Worm (Caenorhabditis elegans) whole organism, young adult: ENCODE measurements around the gene sre-2.

Experiments
- B0035.1 ChIP-seq: sonication (generic microtip); optimal IDR thresholded peaks from 2 replicates; lab custom pipeline; 2016; ENCODE audit warnings: missing genetic modification characterization, mild to moderate bottlenecking, missing compliant biosample characterization, missing genotype, missing genetic modification reagents
- B0261.1 ChIP-seq: sonication (generic microtip); optimal IDR thresholded peaks from 2 replicates; lab custom pipeline; 2016; ENCODE audit warnings: mild to moderate bottlenecking, missing genetic modification characterization, moderate library complexity, missing compliant biosample characterization
- D2030.7 ChIP-seq: fragments of 200-800 bp; sonication (Bioruptor generic); IDR thresholded peaks from 2 replicates; pipeline ENCODE4 v1.3.6; 2022; ENCODE audit warnings: missing genetic modification reagents, missing genetic modification characterization, missing compliant biosample characterization
- F22D6.2 ChIP-seq: sonication (generic microtip); optimal IDR thresholded peaks from 2 replicates; lab custom pipeline; 2016; ENCODE audit warnings: mild to moderate bottlenecking, missing genetic modification characterization, missing compliant biosample characterization
- F33H1.4 ChIP-seq: fragments of 200-800 bp; sonication (Bioruptor generic); IDR thresholded peaks from 2 replicates; pipeline ENCODE4 v1.3.6; 2022; ENCODE audit warnings: missing genetic modification reagents, missing genetic modification characterization, missing compliant biosample characterization
- F55B11.4 ChIP-seq: sonication (generic microtip); optimal IDR thresholded peaks from 2 replicates; lab custom pipeline; 2016; ENCODE audit warnings: missing compliant biosample characterization, missing genetic modification characterization, borderline replicate concordance; ENCODE audit not compliant: insufficient read depth
- F57A8.1 ChIP-seq: fragments of 200-800 bp; sonication (Bioruptor generic); optimal IDR thresholded peaks from 2 replicates; lab custom pipeline; 2018; ENCODE audit warnings: mild to moderate bottlenecking, missing genetic modification characterization, moderate library complexity, missing compliant biosample characterization
- F57C9.4 ChIP-seq: sonication (generic microtip); optimal IDR thresholded peaks from 2 replicates; lab custom pipeline; 2017; ENCODE audit warnings: mild to moderate bottlenecking, missing genetic modification characterization, missing compliant biosample characterization
- K11D2.4 ChIP-seq: fragments of 200-800 bp; sonication (Bioruptor generic); IDR thresholded peaks from 2 replicates; pipeline ENCODE4 v1.3.6; 2022; ENCODE audit warnings: missing genetic modification reagents, missing genetic modification characterization, missing compliant biosample characterization
- T07F8.4 ChIP-seq: sonication (generic microtip); optimal IDR thresholded peaks from 2 replicates; lab custom pipeline; 2016; ENCODE audit warnings: mild to moderate bottlenecking, missing genetic modification characterization, moderate library complexity, missing compliant biosample characterization
- T26A5.8 ChIP-seq: sonication (generic microtip); optimal IDR thresholded peaks from 2 replicates; lab custom pipeline; 2016; ENCODE audit warnings: missing genetic modification characterization, missing compliant biosample characterization
- akir-1 ChIP-seq: fragments of 200-800 bp; sonication (Bioruptor generic); optimal IDR thresholded peaks from 2 replicates; lab custom pipeline; 2018; ENCODE audit warnings: mild to moderate bottlenecking, missing genetic modification characterization, moderate library complexity, missing compliant biosample characterization
- ama-1 ChIP-seq, 3 experiments: fragments of 150-350 bp in 1 of 3; sonication (generic microtip) in 2 of 3; optimal IDR thresholded peaks; 2 replicates each; lab custom pipeline; 2014 to 2018; ENCODE audit warnings: missing biosample characterization in 2 of 3, missing genetic modification characterization in 2 of 3, missing genetic modification reagents in 2 of 3
- aptf-2 ChIP-seq: fragments of 200-800 bp; sonication (Bioruptor generic); conservative IDR thresholded peaks from 2 replicates; pipeline ENCODE4 v1.3.6; 2022; ENCODE audit warnings: missing genetic modification reagents, missing genetic modification characterization, missing compliant biosample characterization
- aptf-3 ChIP-seq: fragments of 200-800 bp; sonication (Bioruptor generic); IDR thresholded peaks from 2 replicates; pipeline ENCODE4 v1.3.6; 2022; ENCODE audit warnings: missing genetic modification characterization, missing compliant biosample characterization
- athp-1 ChIP-seq: sonication (generic microtip); optimal IDR thresholded peaks from 2 replicates; lab custom pipeline; 2017; ENCODE audit warnings: mild to moderate bottlenecking, missing genetic modification characterization, missing compliant biosample characterization
- attf-5 ChIP-seq: fragments of 200-800 bp; sonication (Bioruptor generic); optimal IDR thresholded peaks from 2 replicates; lab custom pipeline; 2018; ENCODE audit warnings: mild to moderate bottlenecking, missing genetic modification characterization, missing compliant biosample characterization
- bed-1 ChIP-seq: fragments of 200-800 bp; sonication (Bioruptor generic); IDR thresholded peaks from 2 replicates; pipeline ENCODE4 v1.3.6; 2022; ENCODE audit warnings: missing genetic modification reagents, missing genetic modification characterization, missing compliant biosample characterization
- ccch-3 ChIP-seq: fragments of 200-800 bp; sonication (Bioruptor generic); optimal IDR thresholded peaks from 2 replicates; lab custom pipeline; 2018; ENCODE audit warnings: mild to moderate bottlenecking, missing genetic modification characterization, missing compliant biosample characterization
- cebp-2 ChIP-seq: fragments of 200-800 bp; sonication (Bioruptor generic); IDR thresholded peaks from 2 replicates; pipeline ENCODE4 v1.3.6; 2022; ENCODE audit warnings: missing genetic modification characterization, missing compliant biosample characterization
- ceh-27 ChIP-seq: fragments of 200-800 bp; sonication (Bioruptor generic); optimal IDR thresholded peaks from 2 replicates; lab custom pipeline; 2018; ENCODE audit warnings: mild to moderate bottlenecking, missing genetic modification characterization, moderate library complexity, missing compliant biosample characterization
- efl-1 ChIP-seq: fragments of 150-350 bp; optimal IDR thresholded peaks from 2 replicates; lab custom pipeline; 2014; ENCODE audit warnings: missing biosample characterization, missing genetic modification reagents, missing genetic modification characterization
- ets-4 ChIP-seq: fragments of 200-800 bp; sonication (Bioruptor generic); optimal IDR thresholded peaks from 2 replicates; lab custom pipeline; 2018; ENCODE audit warnings: mild to moderate bottlenecking, missing genetic modification characterization, missing compliant biosample characterization
- him-1 ChIP-seq: sonication (generic microtip); optimal IDR thresholded peaks from 2 replicates; lab custom pipeline; 2016; ENCODE audit warnings: missing genotype, missing genetic modification reagents, missing genetic modification characterization, missing compliant biosample characterization
- hlh-12 ChIP-seq: sonication (generic microtip); optimal IDR thresholded peaks from 2 replicates; lab custom pipeline; 2016; ENCODE audit warnings: missing genetic modification characterization, missing compliant biosample characterization
- hmg-20 ChIP-seq: fragments of 200-800 bp; sonication (Bioruptor generic); IDR thresholded peaks from 2 replicates; pipeline ENCODE4 v1.3.6; 2022; ENCODE audit warnings: missing genetic modification reagents, missing genetic modification characterization, missing compliant biosample characterization
- let-526 ChIP-seq: fragments of 200-800 bp; sonication (Bioruptor generic); IDR thresholded peaks from 2 replicates; pipeline ENCODE4 v1.3.6; 2022; ENCODE audit warnings: missing genetic modification reagents, missing genetic modification characterization, missing compliant biosample characterization
- lin-54 ChIP-seq: fragments of 200-800 bp; sonication (Bioruptor generic); optimal IDR thresholded peaks from 2 replicates; lab custom pipeline; 2018; ENCODE audit warnings: mild to moderate bottlenecking, missing genetic modification characterization, missing compliant biosample characterization
- madf-10 ChIP-seq: sonication (generic microtip); optimal IDR thresholded peaks from 2 replicates; lab custom pipeline; 2016; ENCODE audit warnings: mild to moderate bottlenecking, missing genetic modification characterization, missing compliant biosample characterization
- madf-3 ChIP-seq: fragments of 200-800 bp; sonication (Bioruptor generic); IDR thresholded peaks from 2 replicates; pipeline ENCODE4 v1.3.6; 2022; ENCODE audit warnings: missing genetic modification reagents, missing genetic modification characterization, missing compliant biosample characterization
- madf-6 ChIP-seq: fragments of 200-800 bp; sonication (Bioruptor generic); IDR thresholded peaks from 2 replicates; pipeline ENCODE4 v1.3.6; 2022; ENCODE audit warnings: missing genetic modification reagents, missing genetic modification characterization, missing compliant biosample characterization
- madf-8 ChIP-seq: fragments of 200-800 bp; sonication (Bioruptor generic); conservative IDR thresholded peaks from 2 replicates; pipeline ENCODE4 v1.3.6; 2022; ENCODE audit warnings: missing genetic modification reagents, missing genetic modification characterization, missing compliant biosample characterization
- mes-4 ChIP-seq: sonication (generic microtip); optimal IDR thresholded peaks from 2 replicates; lab custom pipeline; 2016; ENCODE audit warnings: missing genotype, missing genetic modification characterization, missing compliant biosample characterization
- nfya-1 ChIP-seq: sonication (generic microtip); optimal IDR thresholded peaks from 2 replicates; lab custom pipeline; 2017; ENCODE audit warnings: antibody characterized with exemption, missing compliant biosample characterization, missing genetic modification characterization, borderline replicate concordance; ENCODE audit not compliant: insufficient read depth
- nfyb-1 ChIP-seq: fragments of 200-800 bp; sonication (Bioruptor generic); IDR thresholded peaks from 2 replicates; pipeline ENCODE4 v1.3.6; 2022; ENCODE audit warnings: missing genetic modification reagents, missing genetic modification characterization, missing compliant biosample characterization
- nhr-120 ChIP-seq: fragments of 200-800 bp; sonication (Bioruptor generic); IDR thresholded peaks from 2 replicates; pipeline ENCODE4 v1.3.6; 2022; ENCODE audit warnings: missing genetic modification characterization, missing compliant biosample characterization
- sdz-38 ChIP-seq: sonication (generic microtip); optimal IDR thresholded peaks from 2 replicates; lab custom pipeline; 2016; ENCODE audit warnings: missing genotype, missing genetic modification characterization, missing compliant biosample characterization
- snpc-4 ChIP-seq, 5 experiments: fragments of 150-350 bp in 1 of 5; sonication (generic microtip) in 4 of 5; optimal IDR thresholded peaks; 2 replicates each; lab custom pipeline; 2014 to 2018; ENCODE audit warnings: missing genetic modification characterization in 5 of 5, missing biosample characterization in 3 of 5, antibody characterized with exemption in 2 of 5, mild to moderate bottlenecking in 2 of 5, missing compliant biosample characterization in 2 of 5, missing genotype in 2 of 5, moderate library complexity in 2 of 5, missing genetic modification reagents in 1 of 5
- tbx-9 ChIP-seq: sonication (generic microtip); optimal IDR thresholded peaks from 2 replicates; lab custom pipeline; 2016; ENCODE audit warnings: borderline replicate concordance, missing genetic modification characterization, inconsistent platforms, missing compliant biosample characterization
- unc-130 ChIP-seq: sonication (generic microtip); optimal IDR thresholded peaks from 2 replicates; lab custom pipeline; 2016; ENCODE audit warnings: missing genetic modification reagents, missing genetic modification characterization, missing compliant biosample characterization
- zfh-2 ChIP-seq: fragments of 200-800 bp; sonication (Bioruptor generic); conservative IDR thresholded peaks from 2 replicates; pipeline ENCODE4 v1.3.6; 2022; ENCODE audit warnings: missing genetic modification reagents, missing genetic modification characterization, missing compliant biosample characterization
- ztf-22 ChIP-seq: fragments of 200-800 bp; sonication (Bioruptor generic); optimal IDR thresholded peaks from 2 replicates; lab custom pipeline; 2018; ENCODE audit warnings: mild to moderate bottlenecking, missing genetic modification characterization, moderate library complexity, missing compliant biosample characterization
- ztf-25 ChIP-seq: fragments of 200-800 bp; sonication (Bioruptor generic); IDR thresholded peaks from 2 replicates; pipeline ENCODE4 v1.3.6; 2022; ENCODE audit warnings: missing genetic modification reagents, missing genetic modification characterization, missing compliant biosample characterization
- ztf-28 ChIP-seq: fragments of 200-800 bp; sonication (Bioruptor generic); IDR thresholded peaks from 2 replicates; pipeline ENCODE4 v1.3.6; 2022; ENCODE audit warnings: missing genetic modification reagents, missing genetic modification characterization, missing compliant biosample characterization

The sre-2 gene

DNA sequence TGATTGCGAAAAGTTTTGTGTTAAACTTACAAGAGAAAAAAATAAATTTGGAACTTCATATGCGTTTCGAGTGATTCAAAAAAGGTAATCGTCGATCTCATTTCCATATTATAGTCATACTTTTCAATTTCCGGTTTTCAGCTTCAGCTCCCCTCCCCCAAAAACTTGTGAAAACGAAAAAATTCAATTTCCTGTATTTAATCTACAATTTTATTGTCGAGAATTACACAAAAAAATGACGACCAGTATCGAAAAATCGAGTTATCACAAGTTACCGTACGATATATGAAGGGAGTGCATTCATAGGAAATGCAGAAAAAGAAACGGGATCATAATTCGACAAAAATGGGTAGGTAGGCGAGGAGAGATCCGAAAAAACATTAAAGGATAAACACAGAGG is 10.1 kb upstream of the sre-2 start, which contains the start of gene lron-4:
lron-4 (minus strand) TSS at position 101 of the 400 bp plus-strand sequence.
- no peak for TF ChIP-seq madf-10
- TF ChIP-seq tbx-9 (tag; lab: Kevin White, UChicago), result no peak
- no peak for TF ChIP-seq cebp-2
- no peak for TF ChIP-seq F22D6.2 (tag; lab: Kevin White, UChicago)
- TF ChIP-seq, all 124 proteins: peak for 0

ce11 chrII:8106921-8107695 is 5.2 kb upstream of the sre-2 start, which contains the start of the genes chst-1 and C41C4.9:
Gene chst-1, minus strand, starts transcription at chrII:8106971.
Gene C41C4.9, plus strand, starts transcription at chrII:8107645.
- TF ChIP-seq madf-6 (GFP tag; lab: Robert Waterston, UW) (no peak), F57A8.1 (GFP tag; lab: Kevin White, UChicago) (peak; percentile 93), nfyb-1 (GFP tag; lab: Robert Waterston, UW) (peak; percentile 91), B0261.1 (tag; lab: Kevin White, UChicago) (peak; percentile 86), madf-3 (GFP tag; lab: Robert Waterston, UW) (no peak), lin-54 (GFP tag; lab: Kevin White, UChicago) (peak; percentile 84), ztf-25 (peak; percentile 96), madf-8 (GFP tag; lab: Robert Waterston, UW) (no peak), T07F8.4 (peak; percentile 74), bed-1 (GFP tag; lab: Robert Waterston, UW) (0 out of 2 replicates have a peak, but pooled peaks have one; percentile 50), F55B11.4 (tag; lab: Kevin White, UChicago) (peak; percentile 35), sdz-38 (tag; lab: Kevin White, UChicago) (no peak), cebp-2 (peak; percentile 88; the same call in 1 of the 2 replicates), attf-5 (GFP tag; lab: Kevin White, UChicago) (peak; percentile 82), F57C9.4 (peak; percentile 49), zfh-2 (GFP tag; lab: Robert Waterston, UW) (no peak), unc-130 (peak; percentile 66), ztf-22 (GFP tag; lab: Kevin White, UChicago) (peak; percentile 91), ets-4 (GFP tag; lab: Kevin White, UChicago) (peak; percentile 91), snpc-4 (GFP tag; optimal IDR thresholded peaks at IDR 0.05; lab: Kevin White, UChicago) (peak; percentile 67), snpc-4 (tag; optimal IDR thresholded peaks at IDR 0.05; lab: Kevin White, UChicago) (peak in 2 of 4 experiments; percentile 74 to 75), T26A5.8 (tag; lab: Kevin White, UChicago) (peak; percentile 96), B0035.1 (tag; lab: Kevin White, UChicago) (peak; percentile 46), K11D2.4 (GFP tag; lab: Robert Waterston, UW) (no peak), nhr-120 (no peak), F33H1.4 (no peak; the same call in 1 of the 2 replicates), akir-1 (GFP tag; lab: Kevin White, UChicago) (peak; percentile 77), aptf-3 (GFP tag; lab: Robert Waterston, UW) (peak; percentile 89; the same call in 1 of the 2 replicates), him-1 (peak; percentile 92), ccch-3 (GFP tag; lab: Kevin White, UChicago) (no peak), efl-1 (GFP tag; lab: Kevin White, UChicago) (peak; percentile 43), aptf-2 (GFP tag; lab: Robert Waterston, UW) (no peak), D2030.7 (GFP tag; lab: Robert Waterston, UW) (no peak; the same call in 1 of the 2 replicates), athp-1 (tag; lab: Kevin White, UChicago) (no peak), nfya-1 (no peak), mes-4 (tag; lab: Kevin White, UChicago) (peak; percentile 68), ama-1 (optimal IDR thresholded peaks at IDR 0.05; lab: Kevin White, UChicago) (no peak), ama-1 (GFP tag; optimal IDR thresholded peaks at IDR 0.05; lab: Kevin White, UChicago) (peak in 1 of 2 experiments; percentile 86), let-526 (GFP tag; lab: Robert Waterston, UW) (no peak; the same call in 1 of the 2 replicates), ceh-27 (GFP tag; lab: Kevin White, UChicago) (peak; percentile 88), hlh-12 (tag; lab: Kevin White, UChicago) (peak; percentile 68), hmg-20 (peak; percentile 75), ztf-28 (no peak)
